Fruit fly (Drosophila melanogaster) whole organism, prepupa: ENCODE data around the gene CG5104.
A peak's percentile ranks its signal among the peaks of the same experiment; 100 is the strongest.

Experiments
- CG10631 ChIP-seq: fragments of 200-800 bp; sonication (Bioruptor generic); optimal IDR thresholded peaks from 2 replicates; lab custom pipeline; 2016; ENCODE audit warnings: missing biosample characterization, missing genetic modification characterization
- CG10669 ChIP-seq: fragments of 200-800 bp; sonication (Bioruptor generic); optimal IDR thresholded peaks from 3 replicates; lab custom pipeline; 2018; ENCODE audit warnings: missing biosample characterization, mild to moderate bottlenecking, missing genetic modification characterization, moderate library complexity
- CG11294 ChIP-seq: fragments of 200-800 bp; sonication (Bioruptor generic); IDR thresholded peaks from 2 replicates; pipeline ENCODE4 v1.3.6; 2022; ENCODE audit warnings: missing biosample characterization, missing genetic modification characterization
- CG11762 ChIP-seq: fragments of 200-800 bp; sonication (Bioruptor generic); optimal IDR thresholded peaks from 3 replicates; lab custom pipeline; 2016; ENCODE audit warnings: missing biosample characterization, missing genetic modification characterization; ENCODE audit not compliant: insufficient read depth
- CG11902 ChIP-seq: fragments of 200-800 bp; sonication (Bioruptor generic); optimal IDR thresholded peaks from 3 replicates; lab custom pipeline; 2016; ENCODE audit warnings: missing biosample characterization, missing genetic modification characterization
- CG15336 ChIP-seq: fragments of 200-800 bp; sonication (Bioruptor generic); IDR thresholded peaks from 2 replicates; pipeline ENCODE4 v1.3.6; 2022; ENCODE audit warnings: missing biosample characterization, missing genetic modification characterization
- CG31627 ChIP-seq: fragments of 200-800 bp; sonication (Bioruptor generic); optimal IDR thresholded peaks from 3 replicates; lab custom pipeline; 2016; ENCODE audit warnings: missing biosample characterization, missing genetic modification characterization
- CG32006 ChIP-seq: fragments of 200-800 bp; sonication (Bioruptor generic); optimal IDR thresholded peaks from 3 replicates; lab custom pipeline; 2017; ENCODE audit warnings: missing biosample characterization, mild to moderate bottlenecking, missing genetic modification characterization
- CG3919 ChIP-seq: fragments of 200-800 bp; sonication (Bioruptor generic); optimal IDR thresholded peaks from 3 replicates; lab custom pipeline; 2016; ENCODE audit warnings: missing biosample characterization, missing genetic modification characterization
- CG4318 ChIP-seq: fragments of 200-800 bp; sonication (Bioruptor generic); optimal IDR thresholded peaks from 3 replicates; lab custom pipeline; 2017; ENCODE audit warnings: missing biosample characterization, mild to moderate bottlenecking, missing genetic modification characterization
- CG6276 ChIP-seq: fragments of 200-800 bp; sonication (Bioruptor generic); optimal IDR thresholded peaks from 2 replicates; lab custom pipeline; 2017; ENCODE audit warnings: missing biosample characterization, mild to moderate bottlenecking, missing genetic modification characterization
- CG7368 ChIP-seq: fragments of 200-800 bp; sonication (Bioruptor generic); optimal IDR thresholded peaks from 3 replicates; lab custom pipeline; 2016; ENCODE audit warnings: missing biosample characterization, missing genetic modification characterization
- CG8119 ChIP-seq: fragments of 200-800 bp; sonication (Bioruptor generic); IDR thresholded peaks from 3 replicates; pipeline ENCODE4 v1.3.6; 2022; ENCODE audit warnings: missing biosample characterization, missing genetic modification characterization
- CG8632 ChIP-seq: fragments of 200-800 bp; sonication (Bioruptor generic); optimal IDR thresholded peaks from 3 replicates; lab custom pipeline; 2016; ENCODE audit warnings: missing biosample characterization, missing genetic modification characterization
- Eip78C ChIP-seq: fragments of 200-800 bp; sonication (Bioruptor generic); peaks from one replicate; lab custom pipeline; 2016; ENCODE audit warnings: missing biosample characterization, missing genetic modification characterization
- Ets96B ChIP-seq: fragments of 200-800 bp; optimal IDR thresholded peaks from 2 replicates; lab custom pipeline; 2019; ENCODE audit warnings: missing biosample characterization, mild to moderate bottlenecking, missing genetic modification characterization, moderate library complexity
- Gug ChIP-seq: fragments of 200-800 bp; sonication (Bioruptor generic); IDR thresholded peaks from 2 replicates; pipeline ENCODE4 v1.3.6; 2022; ENCODE audit warnings: missing biosample characterization, missing genetic modification characterization
- Hr38 ChIP-seq: sonication (Bioruptor generic); optimal IDR thresholded peaks from 2 replicates; lab custom pipeline; 2016; ENCODE audit warnings: missing biosample characterization, missing genetic modification characterization
- Hr39 ChIP-seq: fragments of 200-800 bp; sonication (Bioruptor generic); optimal IDR thresholded peaks from 2 replicates; lab custom pipeline; 2016; ENCODE audit warnings: missing biosample characterization, missing genetic modification characterization
- Lpt ChIP-seq: fragments of 200-800 bp; sonication (Bioruptor generic); optimal IDR thresholded peaks from 3 replicates; lab custom pipeline; 2016; ENCODE audit warnings: missing biosample characterization, missing genetic modification characterization
- OdsH ChIP-seq: fragments of 200-800 bp; sonication (Bioruptor generic); optimal IDR thresholded peaks from 3 replicates; lab custom pipeline; 2016; ENCODE audit warnings: missing biosample characterization, missing genetic modification characterization
- Sox102F ChIP-seq: fragments of 200-800 bp; sonication (Bioruptor generic); optimal IDR thresholded peaks from 2 replicates; lab custom pipeline; 2016; ENCODE audit warnings: missing biosample characterization, mild to moderate bottlenecking, missing genetic modification characterization
- Sox14 ChIP-seq: fragments of 200-800 bp; sonication (Bioruptor generic); optimal IDR thresholded peaks from 3 replicates; lab custom pipeline; 2016; ENCODE audit warnings: missing biosample characterization, missing genetic modification characterization
- Sox15 ChIP-seq: fragments of 200-800 bp; sonication (Bioruptor generic); optimal IDR thresholded peaks from 3 replicates; lab custom pipeline; 2016; ENCODE audit warnings: missing biosample characterization, missing genetic modification characterization
- achi ChIP-seq: fragments of 200-800 bp; sonication (Bioruptor generic); optimal IDR thresholded peaks from 3 replicates; lab custom pipeline; 2016; ENCODE audit warnings: missing biosample characterization, missing genetic modification characterization
- acj6 ChIP-seq: fragments of 200-800 bp; sonication (Bioruptor generic); optimal IDR thresholded peaks from 3 replicates; lab custom pipeline; 2016; ENCODE audit warnings: missing biosample characterization, missing genetic modification characterization
- dsx ChIP-seq: fragments of 200-800 bp; optimal IDR thresholded peaks from 3 replicates; lab custom pipeline; 2019; ENCODE audit warnings: missing biosample characterization, mild to moderate bottlenecking, missing genetic modification characterization, moderate library complexity; ENCODE audit not compliant: poor library complexity, severe bottlenecking
- eg ChIP-seq: fragments of 200-800 bp; sonication (Bioruptor generic); IDR thresholded peaks from 3 replicates; pipeline ENCODE4 v1.3.6; 2022; ENCODE audit warnings: missing biosample characterization, missing genetic modification characterization
- esn ChIP-seq: fragments of 200-800 bp; sonication (Bioruptor generic); optimal IDR thresholded peaks from 2 replicates; lab custom pipeline; 2016; ENCODE audit warnings: missing biosample characterization, mild to moderate bottlenecking, missing genetic modification characterization, moderate library complexity
- fd59A ChIP-seq: fragments of 200-800 bp; sonication (Bioruptor generic); optimal IDR thresholded peaks from 2 replicates; lab custom pipeline; 2017; ENCODE audit warnings: missing biosample characterization, mild to moderate bottlenecking, missing genetic modification characterization, missing genetic modification reagents
- fd85E ChIP-seq: fragments of 200-800 bp; sonication (Bioruptor generic); optimal IDR thresholded peaks from 3 replicates; lab custom pipeline; 2016; ENCODE audit warnings: missing biosample characterization, missing genetic modification characterization
- fkh ChIP-seq: fragments of 200-800 bp; sonication (Bioruptor generic); optimal IDR thresholded peaks from 3 replicates; lab custom pipeline; 2017; ENCODE audit warnings: missing biosample characterization, mild to moderate bottlenecking, missing genetic modification characterization, moderate library complexity
- lz ChIP-seq: fragments of 200-800 bp; sonication (Bioruptor generic); optimal IDR thresholded peaks from 3 replicates; lab custom pipeline; 2016; ENCODE audit warnings: missing biosample characterization, missing genetic modification characterization
- net ChIP-seq: fragments of 200-800 bp; sonication (Bioruptor generic); optimal IDR thresholded peaks from 3 replicates; lab custom pipeline; 2016; ENCODE audit warnings: missing biosample characterization, missing genetic modification characterization
- pdm3 ChIP-seq: fragments of 200-800 bp; sonication (Bioruptor generic); optimal IDR thresholded peaks from 3 replicates; lab custom pipeline; 2016; ENCODE audit warnings: missing biosample characterization, missing genetic modification characterization
- salr ChIP-seq, 2 experiments: fragments of 200-800 bp; sonication (Bioruptor generic); optimal IDR thresholded peaks; 3 replicates each; lab custom pipeline; 2016 to 2018; ENCODE audit warnings: missing biosample characterization in 2 of 2, missing genetic modification characterization in 2 of 2, mild to moderate bottlenecking in 1 of 2
- spab ChIP-seq: fragments of 200-800 bp; sonication (Bioruptor generic); optimal IDR thresholded peaks from 2 replicates; lab custom pipeline; 2017; ENCODE audit warnings: missing biosample characterization, mild to moderate bottlenecking, missing genetic modification characterization, missing genetic modification reagents
- svp ChIP-seq: fragments of 200-800 bp; sonication (Bioruptor generic); peaks from one replicate; lab custom pipeline; 2016; ENCODE audit warnings: missing biosample characterization, missing genetic modification characterization
- topi ChIP-seq: fragments of 200-800 bp; sonication (Bioruptor generic); optimal IDR thresholded peaks from 3 replicates; lab custom pipeline; 2016; ENCODE audit warnings: missing biosample characterization, missing genetic modification characterization
- vri ChIP-seq: fragments of 200-800 bp; sonication (Bioruptor generic); optimal IDR thresholded peaks from 3 replicates; lab custom pipeline; 2016; ENCODE audit warnings: missing biosample characterization, mild to moderate bottlenecking, missing genetic modification characterization

Gene CG5104

dm6 chr3L:20474789-20475208 lies 46.0 kb upstream of the CG5104 start (continued):
- TF ChIP-seq Gug (no peak), dsx (GFP tag; lab: Kevin White, UChicago) (peak; percentile 77), CG11294 (GFP tag; lab: Robert Waterston, UW) (no peak), CG11902 (GFP tag; lab: Kevin White, UChicago) (peak; percentile 72), CG11762 (GFP tag; lab: Kevin White, UChicago) (peak; percentile 79), CG31627 (GFP tag; lab: Kevin White, UChicago) (peak; percentile 88), Lpt (peak; percentile 86), eg (GFP tag; lab: Robert Waterston, UW) (no peak), Sox102F (peak; percentile 87), topi (peak; percentile 82), Hr38 (peak; percentile 54), CG3919 (GFP tag; lab: Kevin White, UChicago) (peak; percentile 93), Sox15 (GFP tag; lab: Kevin White, UChicago) (peak; percentile 68), CG15336 (GFP tag; lab: Robert Waterston, UW) (no peak), pdm3 (GFP tag; lab: Kevin White, UChicago) (peak; percentile 88), fkh (GFP tag; lab: Kevin White, UChicago) (peak; percentile 98), CG8119 (no peak), esn (GFP tag; lab: Kevin White, UChicago) (peak; percentile 92), CG8632 (GFP tag; lab: Kevin White, UChicago) (peak; percentile 79), Ets96B (tag; lab: Kevin White, UChicago) (peak; percentile 81), CG32006 (GFP tag; lab: Kevin White, UChicago) (peak; percentile 89), CG7368 (GFP tag; lab: Kevin White, UChicago) (peak; percentile 87), OdsH (GFP tag; lab: Kevin White, UChicago) (peak; percentile 86), fd85E (GFP tag; lab: Kevin White, UChicago) (peak; percentile 14), CG10669 (peak; percentile 78), spab (peak; percentile 60), acj6 (GFP tag; lab: Kevin White, UChicago) (peak; percentile 83), salr (GFP tag; optimal IDR thresholded peaks at IDR 0.05; lab: Kevin White, UChicago) (peak; percentile 54 to 85), CG10631 (GFP tag; lab: Kevin White, UChicago) (peak; percentile 88), Hr39 (peak; percentile 86), Sox14 (GFP tag; lab: Kevin White, UChicago) (peak; percentile 87), Eip78C (GFP tag; lab: Kevin White, UChicago) (peak; percentile 96), CG4318 (GFP tag; lab: Kevin White, UChicago) (peak; percentile 85), vri (GFP tag; lab: Kevin White, UChicago) (peak; percentile 74), fd59A (GFP tag; lab: Kevin White, UChicago) (peak; percentile 56), CG6276 (peak; percentile 83), svp (GFP tag; lab: Kevin White, UChicago) (peak; percentile 91)

- TF ChIP-seq achi (GFP tag; lab: Kevin White, UChicago) (no peak), lz (GFP tag; lab: Kevin White, UChicago) (peak; percentile 0), esn (GFP tag; lab: Kevin White, UChicago) (peak; percentile 2), OdsH (GFP tag; lab: Kevin White, UChicago) (no peak), CG8632 (GFP tag; lab: Kevin White, UChicago) (no peak), net (GFP tag; lab: Kevin White, UChicago) (no peak)
These were observed 33.2 kb upstream of the CG5104 start for dm6 chr3L:20487649-20488048.
